Fruit fly (Drosophila melanogaster) whole organism, embryonic: ENCODE data around the gene Fer3.

Source experiments
- Atf3 ChIP-seq: fragments of 200-800 bp; sonication (Bioruptor generic); optimal IDR thresholded peaks from 3 replicates; lab custom pipeline; 2016; ENCODE audit warnings: missing biosample characterization, missing genetic modification characterization
- B-H1 ChIP-seq: fragments of 200-800 bp; sonication (Bioruptor generic); IDR thresholded peaks from 3 replicates; pipeline ENCODE4 v1.3.6; 2022; ENCODE audit warnings: missing biosample characterization, missing genetic modification characterization
- Blimp-1 ChIP-seq: fragments of 200-800 bp; sonication (Bioruptor generic); optimal IDR thresholded peaks from 3 replicates; lab custom pipeline; 2018; ENCODE audit warnings: missing biosample characterization, missing genetic modification characterization, mild to moderate bottlenecking, moderate library complexity, missing genetic modification reagents
- CG10654 ChIP-seq: fragments of 200-800 bp; sonication (Bioruptor generic); optimal IDR thresholded peaks from 2 replicates; lab custom pipeline; 2016; ENCODE audit warnings: missing biosample characterization, missing genetic modification characterization
- CG15696 ChIP-seq: fragments of 200-800 bp; sonication (Bioruptor generic); optimal IDR thresholded peaks from 2 replicates; lab custom pipeline; 2019; ENCODE audit warnings: missing biosample characterization, mild to moderate bottlenecking, missing genetic modification characterization, moderate library complexity
- CG17186 ChIP-seq: fragments of 200-800 bp; sonication (Bioruptor generic); optimal IDR thresholded peaks from 3 replicates; lab custom pipeline; 2017; ENCODE audit warnings: missing biosample characterization, missing genetic modification reagents, missing genetic modification characterization
- CG17912 ChIP-seq: fragments of 200-800 bp; sonication (Bioruptor generic); optimal IDR thresholded peaks from 2 replicates; lab custom pipeline; 2018; ENCODE audit warnings: missing biosample characterization, mild to moderate bottlenecking, missing genetic modification characterization
- CG1792 ChIP-seq: fragments of 200-800 bp; sonication (Bioruptor generic); optimal IDR thresholded peaks from 2 replicates; lab custom pipeline; 2016; ENCODE audit warnings: missing biosample characterization, missing genetic modification characterization
- CG2712 ChIP-seq: fragments of 200-800 bp; optimal IDR thresholded peaks from 3 replicates; lab custom pipeline; 2019; ENCODE audit warnings: missing biosample characterization, mild to moderate bottlenecking, missing genetic modification characterization, moderate library complexity
- CG30403 ChIP-seq: fragments of 200-800 bp; sonication (Bioruptor generic); optimal IDR thresholded peaks from 3 replicates; lab custom pipeline; 2016; ENCODE audit warnings: missing biosample characterization, missing genetic modification characterization
- CG32772 ChIP-seq: fragments of 200-800 bp; sonication (Bioruptor generic); IDR thresholded peaks from 2 replicates; pipeline ENCODE4 v1.3.6; 2022; ENCODE audit warnings: missing biosample characterization, missing genetic modification characterization
- CG34224 ChIP-seq: fragments of 200-800 bp; sonication (Bioruptor generic); IDR thresholded peaks from 3 replicates; pipeline ENCODE4 v1.3.6; 2022; ENCODE audit warnings: missing biosample characterization, missing genetic modification characterization; ENCODE audit not compliant: partially characterized antibody
- CG5953 ChIP-seq: fragments of 200-800 bp; sonication (Bioruptor generic); IDR thresholded peaks from 2 replicates; pipeline ENCODE4 v1.3.6; 2022; ENCODE audit warnings: missing biosample characterization, missing genetic modification characterization
- CG6765 ChIP-seq: fragments of 200-800 bp; sonication (Bioruptor generic); optimal IDR thresholded peaks from 3 replicates; lab custom pipeline; 2017; ENCODE audit warnings: missing biosample characterization, mild to moderate bottlenecking, missing genetic modification characterization
- CG7357 ChIP-seq: fragments of 200-800 bp; sonication (Bioruptor generic); IDR thresholded peaks from 3 replicates; pipeline ENCODE4 v1.3.6; 2022; ENCODE audit warnings: missing biosample characterization, missing genetic modification characterization
- CG8924 ChIP-seq: fragments of 200-800 bp; optimal IDR thresholded peaks from 3 replicates; lab custom pipeline; 2019; ENCODE audit warnings: missing biosample characterization, mild to moderate bottlenecking, missing genetic modification characterization, moderate library complexity
- CTCF ChIP-seq: fragments of 200-800 bp; sonication (Bioruptor generic); optimal IDR thresholded peaks from 2 replicates; lab custom pipeline; 2017; ENCODE audit warnings: missing biosample characterization, mild to moderate bottlenecking, missing genetic modification characterization, moderate library complexity
- GATAe ChIP-seq: fragments of 200-800 bp; sonication (Bioruptor generic); conservative IDR thresholded peaks from 2 replicates; pipeline ENCODE4 v1.3.6; 2022; ENCODE audit warnings: missing biosample characterization, missing genetic modification characterization
- HLH4C ChIP-seq: fragments of 200-800 bp; sonication (Bioruptor generic); IDR thresholded peaks from 3 replicates; pipeline ENCODE4 v1.3.6; 2022; ENCODE audit warnings: missing biosample characterization, missing genetic modification characterization; ENCODE audit not compliant: partially characterized antibody
- HmgD ChIP-seq: fragments of 200-800 bp; sonication (Bioruptor generic); optimal IDR thresholded peaks from 3 replicates; lab custom pipeline; 2016; ENCODE audit warnings: missing biosample characterization, missing genetic modification characterization
- Hmx ChIP-seq: fragments of 200-800 bp; sonication (Bioruptor generic); optimal IDR thresholded peaks from 2 replicates; lab custom pipeline; 2016; ENCODE audit warnings: missing biosample characterization, missing genetic modification characterization
- Hr39 ChIP-seq: fragments of >200 bp; optimal IDR thresholded peaks from 2 replicates; lab custom pipeline; 2017
- Meics ChIP-seq: fragments of 200-800 bp; sonication (Bioruptor generic); optimal IDR thresholded peaks from 2 replicates; lab custom pipeline; 2017; ENCODE audit warnings: missing biosample characterization, mild to moderate bottlenecking, missing genetic modification characterization
- NFAT ChIP-seq: fragments of 200-800 bp; sonication (Bioruptor generic); IDR thresholded peaks from 2 replicates; pipeline ENCODE4 v1.3.6; 2022; ENCODE audit warnings: missing biosample characterization, missing genetic modification characterization
- Nf-YB ChIP-seq: fragments of 200-800 bp; sonication (Bioruptor generic); optimal IDR thresholded peaks from 3 replicates; lab custom pipeline; 2019; ENCODE audit warnings: missing biosample characterization, mild to moderate bottlenecking, missing genetic modification characterization, moderate library complexity
- NfI ChIP-seq: fragments of 200-800 bp; sonication (Bioruptor generic); optimal IDR thresholded peaks from 3 replicates; lab custom pipeline; 2018; ENCODE audit warnings: missing biosample characterization, mild to moderate bottlenecking, missing genetic modification characterization, moderate library complexity
- ato ChIP-seq: fragments of 200-800 bp; sonication (Bioruptor generic); IDR thresholded peaks from 2 replicates; pipeline ENCODE4 v1.3.6; 2022; ENCODE audit warnings: missing biosample characterization, missing genetic modification characterization; ENCODE audit not compliant: partially characterized antibody
- bowl ChIP-seq: fragments of 200-800 bp; sonication (Bioruptor generic); IDR thresholded peaks from 2 replicates; pipeline ENCODE4 v1.3.6; 2022; ENCODE audit warnings: missing biosample characterization, missing genetic modification characterization
- caup ChIP-seq: fragments of 200-800 bp; sonication (Bioruptor generic); optimal IDR thresholded peaks from 3 replicates; lab custom pipeline; 2017; ENCODE audit warnings: missing biosample characterization, mild to moderate bottlenecking, missing genetic modification characterization, moderate library complexity; ENCODE audit not compliant: severe bottlenecking
- chinmo ChIP-seq: fragments of 200-800 bp; sonication (Bioruptor generic); IDR thresholded peaks from 4 replicates; pipeline ENCODE4 v1.3.6; 2022; ENCODE audit warnings: missing biosample characterization, missing genetic modification characterization; ENCODE audit not compliant: partially characterized antibody
- ci ChIP-seq: fragments of 200-800 bp; sonication (Bioruptor generic); IDR thresholded peaks from 3 replicates; pipeline ENCODE4 v1.3.6; 2022; ENCODE audit warnings: missing biosample characterization, missing genetic modification characterization
- corto ChIP-seq: fragments of 200-800 bp; sonication (Bioruptor generic); optimal IDR thresholded peaks from 2 replicates; lab custom pipeline; 2016; ENCODE audit warnings: missing biosample characterization, mild to moderate bottlenecking, missing genetic modification characterization, moderate library complexity
- dan ChIP-seq: fragments of 200-800 bp; sonication (Bioruptor generic); IDR thresholded peaks from 2 replicates; pipeline ENCODE4 v1.3.6; 2022; ENCODE audit warnings: missing biosample characterization, missing genetic modification characterization
- disco-r ChIP-seq: fragments of 200-800 bp; sonication (Bioruptor generic); optimal IDR thresholded peaks from 2 replicates; lab custom pipeline; 2016; ENCODE audit warnings: missing biosample characterization, missing genetic modification characterization
- dmrt99B ChIP-seq: fragments of 200-800 bp; sonication (Bioruptor generic); optimal IDR thresholded peaks from 2 replicates; lab custom pipeline; 2018; ENCODE audit warnings: missing biosample characterization, mild to moderate bottlenecking, missing genetic modification characterization, moderate library complexity
- ftz-f1 ChIP-seq: fragments of 200-800 bp; sonication (Bioruptor generic); optimal IDR thresholded peaks from 2 replicates; lab custom pipeline; 2016; ENCODE audit warnings: missing biosample characterization, missing genetic modification characterization
- hth ChIP-seq: fragments of >200 bp; optimal IDR thresholded peaks from 2 replicates; lab custom pipeline; 2017; ENCODE audit warnings: inconsistent platforms
- mld ChIP-seq: fragments of 200-800 bp; sonication (Bioruptor generic); IDR thresholded peaks from 3 replicates; pipeline ENCODE4 v1.3.6; 2022; ENCODE audit warnings: missing biosample characterization, missing genetic modification characterization; ENCODE audit not compliant: partially characterized antibody
- nerfin-1 ChIP-seq: fragments of 200-800 bp; sonication (Bioruptor generic); optimal IDR thresholded peaks from 3 replicates; lab custom pipeline; 2019; ENCODE audit warnings: missing biosample characterization, mild to moderate bottlenecking, missing genetic modification characterization, moderate library complexity
- nmo ChIP-seq: fragments of 200-800 bp; sonication (Bioruptor generic); optimal IDR thresholded peaks from 2 replicates; lab custom pipeline; 2018; ENCODE audit warnings: missing biosample characterization, mild to moderate bottlenecking, missing genetic modification characterization, moderate library complexity
- otp ChIP-seq: fragments of 200-800 bp; sonication (Bioruptor generic); IDR thresholded peaks from 3 replicates; pipeline ENCODE4, ENCODE4 v1.3.6; 2022; ENCODE audit warnings: missing biosample characterization, missing genetic modification characterization
- pfk ChIP-seq: fragments of 200-800 bp; sonication (Bioruptor generic); optimal IDR thresholded peaks from 2 replicates; lab custom pipeline; 2018; ENCODE audit warnings: missing biosample characterization, mild to moderate bottlenecking, missing genetic modification characterization, moderate library complexity
- pho ChIP-seq: fragments of 200-800 bp; sonication (Bioruptor generic); optimal IDR thresholded peaks from 2 replicates; lab custom pipeline; 2016; ENCODE audit warnings: missing biosample characterization, missing genetic modification characterization
- salm ChIP-seq: fragments of 200-800 bp; sonication (Bioruptor generic); optimal IDR thresholded peaks from 2 replicates; lab custom pipeline; 2018; ENCODE audit warnings: missing biosample characterization, mild to moderate bottlenecking, missing genetic modification characterization
- tap ChIP-seq: fragments of 200-800 bp; optimal IDR thresholded peaks from 3 replicates; lab custom pipeline; 2019; ENCODE audit warnings: missing biosample characterization, mild to moderate bottlenecking, missing genetic modification characterization, moderate library complexity
- tin ChIP-seq: fragments of 200-800 bp; sonication (Bioruptor generic); optimal IDR thresholded peaks from 3 replicates; lab custom pipeline; 2016; ENCODE audit warnings: missing biosample characterization, missing genetic modification characterization
- toy ChIP-seq: fragments of 200-800 bp; sonication (Bioruptor generic); IDR thresholded peaks from 2 replicates; pipeline ENCODE4 v1.3.6; 2022; ENCODE audit warnings: missing biosample characterization, missing genetic modification characterization
- unpg ChIP-seq: fragments of 200-800 bp; sonication (Bioruptor generic); optimal IDR thresholded peaks from 3 replicates; lab custom pipeline; 2018; ENCODE audit warnings: missing biosample characterization, mild to moderate bottlenecking, missing genetic modification characterization, moderate library complexity
- z ChIP-seq: fragments of 200-800 bp; sonication (Bioruptor generic); IDR thresholded peaks from 3 replicates; pipeline ENCODE4 v1.3.6; 2022; ENCODE audit warnings: missing biosample characterization, missing genetic modification characterization
- zfh1 ChIP-seq: fragments of 200-800 bp; sonication (Bioruptor generic); IDR thresholded peaks from 3 replicates; pipeline ENCODE4 v1.3.6; 2022; ENCODE audit warnings: missing biosample characterization, missing genetic modification characterization

Gene Fer3

dm6 chr3R:11688055-11688454 lies 6.1 kb downstream of the Fer3 start, which contains the start of gene CG6834 (continued):
- no peak for TF ChIP-seq disco-r
- no peak for TF ChIP-seq mld (GFP tag; lab: Robert Waterston, UW)
- no peak for TF ChIP-seq nmo (GFP tag; lab: Kevin White, UChicago)
- no peak for TF ChIP-seq CG1792 (GFP tag; lab: Kevin White, UChicago)
- TF ChIP-seq Hr39 (lab: Kevin White, UChicago), result no peak
- peak; percentile 66 for TF ChIP-seq salm (tag; lab: Kevin White, UChicago)
- TF ChIP-seq chinmo (GFP tag; lab: Robert Waterston, UW), result no peak
- TF ChIP-seq Meics (GFP tag; lab: Kevin White, UChicago), result no peak
- TF ChIP-seq CG15696 (tag; lab: Kevin White, UChicago), result no peak
- no peak for TF ChIP-seq tap
- no peak for TF ChIP-seq toy (GFP tag; lab: Robert Waterston, UW)
- no peak for TF ChIP-seq ato (GFP tag; lab: Robert Waterston, UW)
- TF ChIP-seq tin (GFP tag; lab: Kevin White, UChicago), result no peak
- TF ChIP-seq NfI (GFP tag; lab: Kevin White, UChicago), result no peak
- no peak for TF ChIP-seq Atf3
- TF ChIP-seq CTCF, result no peak
- no peak for TF ChIP-seq CG6765
- TF ChIP-seq CG8924 (tag; lab: Kevin White, UChicago), result no peak
- TF ChIP-seq Nf-YB, result no peak
- no peak for TF ChIP-seq GATAe (GFP tag; lab: Robert Waterston, UW)
- no peak for TF ChIP-seq pfk (GFP tag; lab: Kevin White, UChicago)
- no peak for TF ChIP-seq pho (GFP tag; lab: Kevin White, UChicago)
- no peak for TF ChIP-seq HLH4C (GFP tag; lab: Robert Waterston, UW)
- peak; percentile 20 for TF ChIP-seq unpg (GFP tag; lab: Kevin White, UChicago)
- TF ChIP-seq CG5953 (GFP tag; lab: Robert Waterston, UW), result no peak
- TF ChIP-seq CG10654 (GFP tag; lab: Kevin White, UChicago), result no peak
- TF ChIP-seq CG7357 (GFP tag; lab: Robert Waterston, UW), result no peak
- TF ChIP-seq corto (GFP tag; lab: Kevin White, UChicago), result no peak
- no peak for TF ChIP-seq zfh1
- no peak for TF ChIP-seq bowl (GFP tag; lab: Robert Waterston, UW)
- no peak for TF ChIP-seq hth (lab: Kevin White, UChicago)
- TF ChIP-seq HmgD (GFP tag; lab: Kevin White, UChicago), result no peak
- no peak for TF ChIP-seq caup (GFP tag; lab: Kevin White, UChicago)
- TF ChIP-seq NFAT (GFP tag; lab: Robert Waterston, UW), result no peak
- TF ChIP-seq ci (GFP tag; lab: Robert Waterston, UW), result no peak
- TF ChIP-seq B-H1 (GFP tag; lab: Robert Waterston, UW), result no peak
- TF ChIP-seq Blimp-1 (GFP tag; lab: Kevin White, UChicago), result no peak
- no peak for TF ChIP-seq CG30403 (GFP tag; lab: Kevin White, UChicago)
- no peak for TF ChIP-seq ftz-f1
- TF ChIP-seq CG34224 (GFP tag; lab: Robert Waterston, UW), result no peak
- TF ChIP-seq z (GFP tag; lab: Robert Waterston, UW), result peak; percentile 94
- TF ChIP-seq CG17186, result no peak
- TF ChIP-seq nerfin-1 (tag; lab: Kevin White, UChicago), result peak; percentile 40
- no peak for TF ChIP-seq Hmx (GFP tag; lab: Kevin White, UChicago)
- TF ChIP-seq dmrt99B (tag; lab: Kevin White, UChicago), result no peak
- no peak for TF ChIP-seq otp (GFP tag; lab: Robert Waterston, UW)
- TF ChIP-seq CG17912 (GFP tag; lab: Kevin White, UChicago), result no peak
- TF ChIP-seq CG32772 (GFP tag; lab: Robert Waterston, UW), result no peak
- TF ChIP-seq dan, result no peak
- TF ChIP-seq CG2712, result no peak
- TF ChIP-seq, all 482 proteins: peak for 40
